Fruit fly (Drosophila melanogaster) whole organism, wandering third instar larva: Measurements from ENCODE around the gene CG3062.

Experiments
- HLH106 ChIP-seq: fragments of 200-800 bp; optimal IDR thresholded peaks from 3 replicates; lab custom pipeline; 2019; ENCODE audit warnings: missing biosample characterization, mild to moderate bottlenecking, missing genetic modification characterization, moderate library complexity
- Hr78 ChIP-seq: fragments of >200 bp; optimal IDR thresholded peaks from 2 replicates; lab custom pipeline; 2017; ENCODE audit warnings: missing biosample characterization, missing genetic modification characterization
- Myc ChIP-seq: fragments of >200 bp; optimal IDR thresholded peaks from 2 replicates; lab custom pipeline; 2017
- N ChIP-seq: fragments of >200 bp; optimal IDR thresholded peaks from 2 replicates; lab custom pipeline; 2018; ENCODE audit warnings: missing biosample characterization, missing external identifiers, missing genetic modification characterization
- Rel ChIP-seq, 2 experiments: fragments of 200-800 bp; sonication (Bioruptor generic) in 1 of 2; optimal IDR thresholded peaks; 2 replicates in 1 of 2; 3 replicates in 1 of 2; lab custom pipeline; 2016 to 2019; ENCODE audit warnings: mild to moderate bottlenecking in 2 of 2, missing biosample characterization in 2 of 2, missing genetic modification characterization in 2 of 2, moderate library complexity in 1 of 2
- dsf ChIP-seq: sonication (Bioruptor generic); optimal IDR thresholded peaks from 2 replicates; lab custom pipeline; 2016; ENCODE audit warnings: missing biosample characterization, missing genetic modification characterization, borderline replicate concordance
- lola ChIP-seq: fragments of >200 bp; optimal IDR thresholded peaks from 2 replicates; lab custom pipeline; 2017; ENCODE audit warnings: missing biosample characterization, missing genetic modification characterization
- psq ChIP-seq: fragments of 200-800 bp; sonication (Bioruptor generic); optimal IDR thresholded peaks from 3 replicates; lab custom pipeline; 2017; ENCODE audit warnings: missing biosample characterization, mild to moderate bottlenecking, missing genetic modification characterization, moderate library complexity

DNA sequence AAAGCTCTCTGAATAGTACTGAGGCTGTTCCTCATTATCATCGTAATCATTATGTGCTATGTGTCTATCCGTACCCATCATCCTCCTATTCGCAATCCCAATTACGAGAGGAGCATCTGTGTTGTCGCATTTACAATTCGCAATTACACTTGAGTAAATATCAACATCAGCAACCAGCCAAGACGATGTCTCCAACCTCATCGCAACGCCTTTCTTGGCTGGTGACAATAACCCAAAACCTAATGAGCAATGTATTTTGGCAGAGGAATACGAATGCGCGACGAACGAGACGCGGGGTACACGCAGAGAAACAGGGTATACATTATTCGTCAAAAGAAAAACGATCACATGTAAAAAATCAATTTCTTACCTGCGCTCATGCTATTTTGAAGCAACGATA, 34.2 kb downstream of the CG3062 start:
- TF ChIP-seq N (GFP tag; lab: Kevin White, UChicago) = no peak
- no peak for TF ChIP-seq Myc (lab: Kevin White, UChicago)
- TF ChIP-seq lola (GFP tag; lab: Kevin White, UChicago) = no peak
- peak; percentile 84 for TF ChIP-seq dsf (GFP tag; lab: Kevin White, UChicago)
- no peak for TF ChIP-seq Hr78 (GFP tag; lab: Kevin White, UChicago)
- TF ChIP-seq Rel (GFP tag; optimal IDR thresholded peaks at IDR 0.05; lab: Kevin White, UChicago) = peak; percentile 60
- TF ChIP-seq Rel (tag; optimal IDR thresholded peaks at IDR 0.05; lab: Kevin White, UChicago) = peak; percentile 40
- peak; percentile 65 for TF ChIP-seq HLH106 (tag; lab: Kevin White, UChicago)
- peak; percentile 79 for TF ChIP-seq psq (GFP tag; lab: Kevin White, UChicago)
